Worm (Caenorhabditis elegans) whole organism, L4/young adult: ENCODE data around the gene col-150.

ENCODE experiments used
- dao-5 ChIP-seq: sonication (generic microtip); optimal IDR thresholded peaks from 2 replicates; lab custom pipeline; 2016; ENCODE audit warnings: missing genotype, missing genetic modification characterization, moderate library complexity, missing compliant biosample characterization
- him-1 ChIP-seq: sonication (generic microtip); optimal IDR thresholded peaks from 2 replicates; lab custom pipeline; 2016; ENCODE audit warnings: missing genotype, missing genetic modification reagents, missing genetic modification characterization, missing compliant biosample characterization

ce11 chrV:10248255-10248979 lies 46.0 kb downstream of the col-150 start, which contains the start of gene akt-1:
- no peak for TF ChIP-seq him-1
- no peak for TF ChIP-seq dao-5 (tag; lab: Kevin White, UChicago)
